Fruit fly (Drosophila melanogaster): ENCODE results near the gene ara.

DNA sequence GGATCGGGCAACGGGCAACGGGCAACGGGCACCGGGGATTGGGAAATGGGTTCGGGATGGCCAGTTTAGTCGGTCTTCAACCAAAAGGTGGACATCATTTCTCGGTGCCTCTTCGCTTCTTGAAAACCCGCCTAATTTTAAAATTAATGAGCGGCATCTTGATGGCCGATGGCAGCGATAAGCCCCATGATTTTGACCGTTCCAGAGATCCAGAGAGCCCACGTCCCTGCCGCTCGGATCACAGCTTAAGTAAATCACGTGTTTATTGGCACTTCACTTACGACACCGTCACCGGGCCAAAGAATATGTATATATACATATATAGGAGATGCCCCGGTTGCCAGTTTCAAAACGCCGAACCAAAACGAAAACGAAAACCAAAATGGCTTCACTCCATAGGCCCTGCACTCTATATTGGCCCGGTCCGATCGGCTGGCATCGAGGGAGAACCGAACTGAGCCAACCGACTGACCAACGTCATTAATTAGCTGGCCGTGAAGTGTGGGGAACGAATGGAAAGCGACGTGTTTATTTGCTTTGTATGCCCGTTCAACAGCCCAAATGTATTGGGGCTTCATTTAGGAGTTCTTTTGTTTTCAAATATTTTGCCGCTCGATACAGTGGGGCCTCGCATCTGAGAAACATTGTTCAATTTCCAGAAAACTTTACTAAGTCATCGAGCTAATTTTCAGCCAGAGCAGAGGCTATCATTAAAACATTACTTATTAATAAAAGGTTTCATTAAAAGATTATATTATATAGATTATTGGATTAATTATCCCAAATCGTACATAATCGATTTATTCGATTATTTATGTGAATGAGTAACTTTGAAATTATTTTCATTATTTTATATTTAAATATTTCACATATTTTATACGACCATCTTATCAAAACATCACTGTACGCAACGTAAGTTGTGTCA lies 63.6 kb downstream of the ara start:
- TF ChIP-seq ttk (optimal IDR thresholded peaks at IDR 0.05) = no peak
- no peak for TF ChIP-seq Myc (optimal IDR thresholded peaks at IDR 0.05)
- TF ChIP-seq psq (optimal IDR thresholded peaks at IDR 0.05) = no peak
